Worm (Caenorhabditis elegans): ENCODE measurements around the gene R02F2.1.

R02F2.1 gene

DNA sequence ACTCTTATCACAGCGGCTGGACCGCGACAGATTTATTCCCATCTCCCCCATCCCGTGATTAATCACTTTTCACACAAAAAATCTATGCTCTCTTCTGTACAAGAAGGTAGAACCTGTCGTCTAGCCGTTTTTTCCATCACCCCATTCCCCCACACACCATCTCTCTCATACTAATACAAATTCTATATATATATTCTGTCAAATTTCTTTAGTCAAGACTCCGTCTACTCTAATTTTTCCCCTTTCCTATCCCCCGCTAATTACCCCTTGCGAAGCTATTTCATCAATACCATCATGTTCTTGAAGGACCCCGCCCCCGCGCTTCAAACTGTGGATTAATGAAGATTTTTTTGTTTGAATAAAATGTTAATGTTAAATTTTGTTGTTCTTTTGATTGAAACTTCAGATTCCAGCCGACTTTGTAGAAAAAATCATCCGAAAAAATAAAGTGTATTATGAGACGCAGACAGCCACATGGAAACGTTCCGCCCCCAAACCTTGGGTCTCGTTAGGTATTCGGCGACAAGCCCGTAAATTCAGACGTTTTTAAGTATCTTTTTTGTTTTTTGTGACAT lies 4.4 kb downstream of the R02F2.1 start (continued):
- TF ChIP-seq mdt-29 (GFP tag; IDR thresholded peaks at IDR 0.05) (no peak; the same call in 1 of the 2 replicates), F10B5.3 (tag; optimal IDR thresholded peaks at IDR 0.05) (no peak), zip-2 (tag; optimal IDR thresholded peaks at IDR 0.05) (no peak), madf-9 (GFP tag; conservative IDR thresholded peaks at IDR 0.05) (no peak), arid-1 (GFP tag; conservative IDR thresholded peaks at IDR 0.05) (peak; percentile 53; the same call in 1 of the 2 replicates), nhr-10 (tag; optimal IDR thresholded peaks at IDR 0.05) (peak; percentile 76), ceh-44 (GFP tag; IDR thresholded peaks at IDR 0.05) (no peak), dmd-9 (GFP tag; IDR thresholded peaks at IDR 0.05) (peak; percentile 50; the same call in 1 of the 2 replicates), egl-43 (GFP tag; IDR thresholded peaks at IDR 0.05) (no peak), attf-4 (tag; optimal IDR thresholded peaks at IDR 0.05) (no peak), lim-7 (GFP tag; IDR thresholded peaks at IDR 0.05) (peak; percentile 43; the same call in 1 of the 2 replicates), duxl-1 (tag; optimal IDR thresholded peaks at IDR 0.05; ENCODE audit: poor library complexity) (no peak), lin-15B (tag; optimal IDR thresholded peaks at IDR 0.05) (no peak), pqm-1 (tag; optimal IDR thresholded peaks at IDR 0.05) (no peak), snpc-4 (tag; optimal IDR thresholded peaks at IDR 0.05) (no peak), Y75B8A.6 (GFP tag; IDR thresholded peaks at IDR 0.05) (no peak), F26F4.8 (GFP tag; conservative IDR thresholded peaks at IDR 0.05) (no peak), nhr-25 (tag; optimal IDR thresholded peaks at IDR 0.05; ENCODE audit: borderline replicate concordance, insufficient read depth) (no peak), lin-39 (tag; optimal IDR thresholded peaks at IDR 0.05) (no peak), zfp-3 (GFP tag; conservative IDR thresholded peaks at IDR 0.05) (peak; percentile 88; the same call in 1 of the 2 replicates), skn-1 (tag; optimal IDR thresholded peaks at IDR 0.05) (no peak), php-3 (GFP tag; IDR thresholded peaks at IDR 0.05) (peak; percentile 38), F49E8.2 (tag; optimal IDR thresholded peaks at IDR 0.05; ENCODE audit: borderline replicate concordance) (no peak), T20F7.1 (GFP tag; optimal IDR thresholded peaks at IDR 0.05) (peak; percentile 67), jun-1 (tag; optimal IDR thresholded peaks at IDR 0.05) (no peak), hif-1 (tag; optimal IDR thresholded peaks at IDR 0.05) (no peak), nhr-77 (tag; optimal IDR thresholded peaks at IDR 0.05) (no peak), ceh-62 (tag; optimal IDR thresholded peaks at IDR 0.05) (no peak), cey-2 (tag; optimal IDR thresholded peaks at IDR 0.05; ENCODE audit: borderline replicate concordance, insufficient read depth) (no peak), nhr-28 (tag; optimal IDR thresholded peaks at IDR 0.05) (no peak), saeg-2 (GFP tag; IDR thresholded peaks at IDR 0.05) (0 out of 2 replicates have a peak, but pooled peaks have one; percentile 11), nhr-111 (GFP tag; optimal IDR thresholded peaks at IDR 0.05) (peak; percentile 50), ZK546.5 (tag; optimal IDR thresholded peaks at IDR 0.05) (no peak), spr-3 (GFP tag; optimal IDR thresholded peaks at IDR 0.05) (no peak), daf-12 (tag; optimal IDR thresholded peaks at IDR 0.05) (no peak), R02D3.7 (tag; optimal IDR thresholded peaks at IDR 0.05) (no peak), vab-7 (GFP tag; IDR thresholded peaks at IDR 0.05) (no peak), lsy-2 (tag; optimal IDR thresholded peaks at IDR 0.05) (peak in 1 of 2 experiments; percentile 52), F44E2.7 (GFP tag; IDR thresholded peaks at IDR 0.05) (no peak), dpl-1 (GFP tag; optimal IDR thresholded peaks at IDR 0.05) (no peak), unc-130 (GFP tag; optimal IDR thresholded peaks at IDR 0.05) (no peak), Y48G9A.11 (GFP tag; IDR thresholded peaks at IDR 0.05) (no peak), zag-1 (tag; optimal IDR thresholded peaks at IDR 0.05) (no peak), lin-1 (GFP tag; IDR thresholded peaks at IDR 0.05) (no peak), nhr-6 (tag; optimal IDR thresholded peaks at IDR 0.05) (no peak), tag-97 (GFP tag; IDR thresholded peaks at IDR 0.05) (no peak), mdl-1 (tag; optimal IDR thresholded peaks at IDR 0.05) (peak in 1 of 2 experiments; percentile 18), spr-1 (tag; optimal IDR thresholded peaks at IDR 0.05) (no peak), zip-11 (GFP tag; IDR thresholded peaks at IDR 0.05) (no peak), mes-2 (tag; optimal IDR thresholded peaks at IDR 0.05; ENCODE audit: poor library complexity, severe bottlenecking) (peak; percentile 32)
